Worm (Caenorhabditis elegans) whole organism, late embryonic: ENCODE data around the gene gnrr-5.

Source experiments
- C08G9.2 ChIP-seq: sonication (generic microtip); optimal IDR thresholded peaks from 2 replicates; lab custom pipeline; 2016; ENCODE audit warnings: mild to moderate bottlenecking, missing genetic modification characterization, moderate library complexity, missing compliant biosample characterization
- C38D4.7 ChIP-seq: fragments of 200-800 bp; sonication (Bioruptor generic); optimal IDR thresholded peaks from 2 replicates; lab custom pipeline; 2018; ENCODE audit warnings: mild to moderate bottlenecking, missing genetic modification characterization, moderate library complexity, missing compliant biosample characterization
- F13H6.1 ChIP-seq: sonication (generic microtip); optimal IDR thresholded peaks from 2 replicates; lab custom pipeline; 2016; ENCODE audit warnings: missing genetic modification characterization, missing compliant biosample characterization
- K02D7.2 ChIP-seq: sonication (generic microtip); optimal IDR thresholded peaks from 2 replicates; lab custom pipeline; 2017; ENCODE audit warnings: mild to moderate bottlenecking, missing genetic modification characterization, missing compliant biosample characterization
- K09A11.1 ChIP-seq: sonication (generic microtip); optimal IDR thresholded peaks from 2 replicates; lab custom pipeline; 2017; ENCODE audit warnings: antibody characterized with exemption, mild to moderate bottlenecking, missing genetic modification characterization, missing compliant biosample characterization; ENCODE audit not compliant: insufficient read depth
- T23F11.4 ChIP-seq: fragments of 200-800 bp; sonication (Bioruptor generic); optimal IDR thresholded peaks from 2 replicates; lab custom pipeline; 2018; ENCODE audit warnings: mild to moderate bottlenecking, missing genetic modification characterization, missing compliant biosample characterization
- ahr-1 ChIP-seq: sonication (generic microtip); optimal IDR thresholded peaks from 2 replicates; lab custom pipeline; 2016; ENCODE audit warnings: missing genetic modification characterization, missing compliant biosample characterization
- ceh-14 ChIP-seq: sonication (generic microtip); optimal IDR thresholded peaks from 2 replicates; lab custom pipeline; 2016; ENCODE audit warnings: missing genotype, missing genetic modification characterization, missing compliant biosample characterization
- ceh-19 ChIP-seq: fragments of 200-800 bp; sonication (Bioruptor generic); optimal IDR thresholded peaks from 2 replicates; lab custom pipeline; 2018; ENCODE audit warnings: mild to moderate bottlenecking, missing genetic modification characterization, missing compliant biosample characterization
- ceh-2 ChIP-seq: sonication (generic microtip); optimal IDR thresholded peaks from 2 replicates; lab custom pipeline; 2016; ENCODE audit warnings: missing genotype, missing genetic modification characterization, missing compliant biosample characterization
- ceh-31 ChIP-seq: sonication (generic microtip); optimal IDR thresholded peaks from 2 replicates; lab custom pipeline; 2016; ENCODE audit warnings: missing genetic modification characterization, missing compliant biosample characterization
- ceh-34 ChIP-seq: sonication (generic microtip); optimal IDR thresholded peaks from 2 replicates; lab custom pipeline; 2016; ENCODE audit warnings: mild to moderate bottlenecking, missing genetic modification characterization, missing compliant biosample characterization
- ceh-48 ChIP-seq: sonication (generic microtip); optimal IDR thresholded peaks from 2 replicates; lab custom pipeline; 2016; ENCODE audit warnings: missing genetic modification characterization, inconsistent platforms, missing compliant biosample characterization
- dve-1 ChIP-seq: sonication (generic microtip); optimal IDR thresholded peaks from 2 replicates; lab custom pipeline; 2017; ENCODE audit warnings: antibody characterized with exemption, mild to moderate bottlenecking, missing genetic modification characterization, missing compliant biosample characterization
- elt-2 ChIP-seq: sonication (generic microtip); optimal IDR thresholded peaks from 2 replicates; lab custom pipeline; 2016; ENCODE audit warnings: missing genetic modification reagents, missing genetic modification characterization, missing compliant biosample characterization
- eyg-1 ChIP-seq: sonication (generic microtip); optimal IDR thresholded peaks from 2 replicates; lab custom pipeline; 2016; ENCODE audit warnings: missing genotype, missing genetic modification characterization, missing compliant biosample characterization
- fax-1 ChIP-seq: sonication (generic microtip); optimal IDR thresholded peaks from 2 replicates; lab custom pipeline; 2016; ENCODE audit warnings: missing genotype, missing genetic modification characterization, missing compliant biosample characterization
- hlh-13 ChIP-seq: fragments of 200-800 bp; sonication (Bioruptor generic); optimal IDR thresholded peaks from 2 replicates; lab custom pipeline; 2018; ENCODE audit warnings: mild to moderate bottlenecking, missing genetic modification characterization, missing compliant biosample characterization
- hlh-30 ChIP-seq: sonication (generic microtip); optimal IDR thresholded peaks from 2 replicates; lab custom pipeline; 2017; ENCODE audit warnings: antibody characterized with exemption, missing genetic modification characterization, missing compliant biosample characterization; ENCODE audit not compliant: insufficient read depth
- hlh-8 ChIP-seq: sonication (generic microtip); optimal IDR thresholded peaks from 2 replicates; lab custom pipeline; 2016; ENCODE audit warnings: missing genotype, missing genetic modification characterization, missing compliant biosample characterization
- lim-6 ChIP-seq: sonication (generic microtip); optimal IDR thresholded peaks from 2 replicates; lab custom pipeline; 2016; ENCODE audit warnings: missing genetic modification characterization, missing compliant biosample characterization
- lin-11 ChIP-seq: fragments of 200-800 bp; sonication (Bioruptor generic); optimal IDR thresholded peaks from 2 replicates; lab custom pipeline; 2018; ENCODE audit warnings: mild to moderate bottlenecking, missing genetic modification characterization, missing compliant biosample characterization
- mec-3 ChIP-seq: sonication (generic microtip); optimal IDR thresholded peaks from 2 replicates; lab custom pipeline; 2016; ENCODE audit warnings: borderline replicate concordance, missing genetic modification characterization, missing compliant biosample characterization
- nfya-1 ChIP-seq: sonication (generic microtip); optimal IDR thresholded peaks from 2 replicates; lab custom pipeline; 2017; ENCODE audit warnings: missing genetic modification characterization, mild to moderate bottlenecking, missing compliant biosample characterization, antibody characterized with exemption, moderate library complexity
- pag-3 ChIP-seq: sonication (generic microtip); optimal IDR thresholded peaks from 2 replicates; lab custom pipeline; 2016; ENCODE audit warnings: missing compliant biosample characterization, missing genetic modification characterization, borderline replicate concordance
- pat-9 ChIP-seq: fragments of 200-800 bp; sonication (Bioruptor generic); optimal IDR thresholded peaks from 2 replicates; lab custom pipeline; 2018; ENCODE audit warnings: mild to moderate bottlenecking, missing genetic modification characterization, moderate library complexity, missing compliant biosample characterization
- pax-1 ChIP-seq: fragments of 150-350 bp; optimal IDR thresholded peaks from 2 replicates; lab custom pipeline; 2014; ENCODE audit warnings: missing biosample characterization, missing genetic modification characterization
- pha-2 ChIP-seq: sonication (generic microtip); optimal IDR thresholded peaks from 2 replicates; lab custom pipeline; 2017; ENCODE audit warnings: mild to moderate bottlenecking, missing genetic modification characterization, missing compliant biosample characterization
- pqm-1 ChIP-seq: sonication (generic microtip); optimal IDR thresholded peaks from 2 replicates; lab custom pipeline; 2016; ENCODE audit warnings: missing genetic modification characterization, missing compliant biosample characterization
- pros-1 ChIP-seq: fragments of 150-350 bp; optimal IDR thresholded peaks from 2 replicates; lab custom pipeline; 2014; ENCODE audit warnings: missing biosample characterization, missing genetic modification reagents, missing genetic modification characterization
- ref-2 ChIP-seq: sonication (generic microtip); optimal IDR thresholded peaks from 2 replicates; lab custom pipeline; 2016; ENCODE audit warnings: missing genetic modification characterization, missing compliant biosample characterization
- sdc-2 ChIP-seq: sonication (generic microtip); optimal IDR thresholded peaks from 2 replicates; lab custom pipeline; 2016; ENCODE audit warnings: missing genotype, missing genetic modification characterization, missing compliant biosample characterization
- tbx-2 ChIP-seq: sonication (generic microtip); optimal IDR thresholded peaks from 2 replicates; lab custom pipeline; 2016; ENCODE audit warnings: missing genetic modification characterization, missing compliant biosample characterization
- zip-5 ChIP-seq: sonication (generic microtip); optimal IDR thresholded peaks from 2 replicates; lab custom pipeline; 2016; ENCODE audit warnings: missing genetic modification characterization, missing compliant biosample characterization
- ztf-16 ChIP-seq: sonication (generic microtip); optimal IDR thresholded peaks from 2 replicates; lab custom pipeline; 2017; ENCODE audit warnings: missing genetic modification characterization, missing compliant biosample characterization

The gnrr-5 gene

ce11 chrV:4423860-4424401 is 30.6 kb downstream of the gnrr-5 start, which contains the start of the genes Y47D7A.9 and Y47D7A.19:
Gene Y47D7A.9 (minus strand): TSS chrV:4423960.
Gene Y47D7A.19 (plus strand): TSS chrV:4424351.
- no peak for TF ChIP-seq hlh-13 (GFP tag; lab: Kevin White, UChicago)
- TF ChIP-seq lim-6 (tag; lab: Kevin White, UChicago) = no peak

ce11 chrV:4423087-4423486 is 31.4 kb downstream of the gnrr-5 start:
- TF ChIP-seq ceh-14 (tag; lab: Kevin White, UChicago) (no peak), C38D4.7 (GFP tag; lab: Kevin White, UChicago) (no peak), pros-1 (tag; lab: Kevin White, UChicago) (no peak), dve-1 (no peak), ceh-31 (tag; lab: Kevin White, UChicago) (no peak), mec-3 (no peak), lin-11 (no peak), hlh-13 (GFP tag; lab: Kevin White, UChicago) (no peak)
- TF ChIP-seq, all 69 proteins: peak for 0

ce11 chrV:4422127-4422526 is 32.4 kb downstream of the gnrr-5 start, which contains the start of gene skr-7:
Gene skr-7 (plus strand): TSS chrV:4422427.
- TF ChIP-seq ceh-19 (GFP tag; lab: Kevin White, UChicago) (no peak), zip-5 (no peak), ceh-31 (tag; lab: Kevin White, UChicago) (no peak), ceh-48 (tag; lab: Kevin White, UChicago) (no peak), ahr-1 (tag; lab: Kevin White, UChicago) (no peak), elt-2 (tag; lab: Kevin White, UChicago) (no peak), pqm-1 (tag; lab: Kevin White, UChicago) (no peak), ceh-2 (no peak)

ce11 chrV:4421475-4421874 is 33.1 kb downstream of the gnrr-5 start, which contains the start of gene skr-14:
Gene skr-14 (minus strand): TSS chrV:4421575.
- TF ChIP-seq hlh-8 (no peak), F13H6.1 (tag; lab: Kevin White, UChicago) (no peak), K09A11.1 (tag; lab: Kevin White, UChicago) (no peak), T23F11.4 (no peak), tbx-2 (tag; lab: Kevin White, UChicago) (no peak), pag-3 (tag; lab: Kevin White, UChicago) (no peak), nfya-1 (tag; lab: Kevin White, UChicago) (no peak), K02D7.2 (tag; lab: Kevin White, UChicago) (no peak), pat-9 (tag; lab: Kevin White, UChicago) (no peak), ztf-16 (tag; lab: Kevin White, UChicago) (no peak)

ce11 chrV:4419767-4420322 is 34.7 kb downstream of the gnrr-5 start, which contains the start of the genes Y47D7A.7 and Y47D7A.2:
Gene Y47D7A.7 (minus strand): TSS chrV:4419867.
Gene Y47D7A.2 (plus strand): TSS chrV:4420272.
- TF ChIP-seq eyg-1 (tag; lab: Kevin White, UChicago) = no peak
- TF ChIP-seq ceh-2 = no peak
- no peak for TF ChIP-seq ref-2 (tag; lab: Kevin White, UChicago)
- no peak for TF ChIP-seq ceh-48 (tag; lab: Kevin White, UChicago)
- no peak for TF ChIP-seq pha-2 (tag; lab: Kevin White, UChicago)
- TF ChIP-seq fax-1 (tag; lab: Kevin White, UChicago) = no peak
- no peak for TF ChIP-seq hlh-8
- TF ChIP-seq sdc-2 (tag; lab: Kevin White, UChicago) = no peak
- no peak for TF ChIP-seq ahr-1 (tag; lab: Kevin White, UChicago)
- TF ChIP-seq pax-1 (tag; lab: Kevin White, UChicago) = no peak
- TF ChIP-seq elt-2 (tag; lab: Kevin White, UChicago) = no peak
- no peak for TF ChIP-seq pag-3 (tag; lab: Kevin White, UChicago)
- no peak for TF ChIP-seq C08G9.2 (tag; lab: Kevin White, UChicago)
- no peak for TF ChIP-seq hlh-30 (tag; lab: Kevin White, UChicago)
- no peak for TF ChIP-seq tbx-2 (tag; lab: Kevin White, UChicago)
- no peak for TF ChIP-seq ceh-34 (tag; lab: Kevin White, UChicago)
- TF ChIP-seq ceh-14 (tag; lab: Kevin White, UChicago) = no peak
- TF ChIP-seq dve-1 = no peak
- no peak for TF ChIP-seq K02D7.2 (tag; lab: Kevin White, UChicago)
